Fruit fly (Drosophila melanogaster): ENCODE results near the gene CG12268.

The CG12268 gene

dm6 chr3R:23941643-23942424 lies 6.4 kb downstream of the CG12268 start (continued):
- TF ChIP-seq HHEX (GFP tag; optimal IDR thresholded peaks at IDR 0.05): peak; percentile 35
- peak; percentile 32; the same call in 1 of the 2 replicates for TF ChIP-seq CG3847 (GFP tag; IDR thresholded peaks at IDR 0.05)
- no peak for TF ChIP-seq Lpt (GFP tag; optimal IDR thresholded peaks at IDR 0.05)
- TF ChIP-seq Ssrp (tag; optimal IDR thresholded peaks at IDR 0.05): peak; percentile 16
- TF ChIP-seq dm (GFP tag; optimal IDR thresholded peaks at IDR 0.05): peak; percentile 7
- TF ChIP-seq chinmo (GFP tag; IDR thresholded peaks at IDR 0.05; ENCODE audit: partially characterized antibody): 0 out of 4 replicates have a peak, but pooled peaks have one; percentile 45
- 0 out of 2 replicates have a peak, but pooled peaks have one; percentile 28 for TF ChIP-seq CG10321 (GFP tag; IDR thresholded peaks at IDR 0.05)
- no peak for TF ChIP-seq pfk (GFP tag; optimal IDR thresholded peaks at IDR 0.05)
- no peak for TF ChIP-seq CG2116 (GFP tag; optimal IDR thresholded peaks at IDR 0.05)
- peak; percentile 50; the same call in 1 of the 2 replicates for TF ChIP-seq Xrp1 (GFP tag; IDR thresholded peaks at IDR 0.05)
- TF ChIP-seq ttk (GFP tag; IDR thresholded peaks at IDR 0.05): peak; percentile 40; the same call in 1 of the 2 replicates
- TF ChIP-seq peb (GFP tag; IDR thresholded peaks at IDR 0.05): no peak
- TF ChIP-seq nau (GFP tag; optimal IDR thresholded peaks at IDR 0.05): peak; percentile 7
- no peak for TF ChIP-seq Ets65A (GFP tag)
- TF ChIP-seq Adf1 (GFP tag; IDR thresholded peaks at IDR 0.05): peak; percentile 26; the same call in 1 of the 2 replicates
- peak; percentile 41 for TF ChIP-seq Dip3 (GFP tag; optimal IDR thresholded peaks at IDR 0.05)
- TF ChIP-seq Blimp-1 (GFP tag; optimal IDR thresholded peaks at IDR 0.05): peak; percentile 27
- TF ChIP-seq CG11696 (GFP tag; IDR thresholded peaks at IDR 0.05): no peak
- peak; percentile 42; the same call in 1 of the 2 replicates for TF ChIP-seq wor (GFP tag; IDR thresholded peaks at IDR 0.05)
- peak; percentile 10 for TF ChIP-seq crc (GFP tag; optimal IDR thresholded peaks at IDR 0.05)
- no peak for TF ChIP-seq CG6791 (GFP tag; IDR thresholded peaks at IDR 0.05; ENCODE audit: partially characterized antibody)
- TF ChIP-seq CG11695 (GFP tag; IDR thresholded peaks at IDR 0.05): peak; percentile 37; the same call in 1 of the 3 replicates
- peak; percentile 7 for TF ChIP-seq Mad (GFP tag; optimal IDR thresholded peaks at IDR 0.05)
- TF ChIP-seq CHES-1-like (GFP tag; optimal IDR thresholded peaks at IDR 0.05): peak; percentile 44
- TF ChIP-seq lola (GFP tag; optimal IDR thresholded peaks at IDR 0.05): no peak
- no peak for TF ChIP-seq Jarid2 (GFP tag; optimal IDR thresholded peaks at IDR 0.05)
- TF ChIP-seq grn (GFP tag; optimal IDR thresholded peaks at IDR 0.05): no peak
- TF ChIP-seq Myb (GFP tag; optimal IDR thresholded peaks at IDR 0.05): peak; percentile 23
- 0 out of 2 replicates have a peak, but pooled peaks have one; percentile 14 for TF ChIP-seq crol (GFP tag; IDR thresholded peaks at IDR 0.05)
- TF ChIP-seq D19B (GFP tag; optimal IDR thresholded peaks at IDR 0.05): peak; percentile 20
- TF ChIP-seq CG6175 (GFP tag; IDR thresholded peaks at IDR 0.05): 0 out of 3 replicates have a peak, but pooled peaks have one; percentile 22
- peak; percentile 1 for TF ChIP-seq Bteb2 (GFP tag; optimal IDR thresholded peaks at IDR 0.05)
- TF ChIP-seq corto (GFP tag; optimal IDR thresholded peaks at IDR 0.05): no peak
- TF ChIP-seq ranshi (GFP tag; IDR thresholded peaks at IDR 0.05): peak; percentile 57
- peak; percentile 44 for TF ChIP-seq sqz (GFP tag; optimal IDR thresholded peaks at IDR 0.05)
- TF ChIP-seq CG15514 (GFP tag; optimal IDR thresholded peaks at IDR 0.05): peak; percentile 11
- TF ChIP-seq CG17359 (tag; optimal IDR thresholded peaks at IDR 0.05): peak; percentile 43
- TF ChIP-seq CG2712 (tag; optimal IDR thresholded peaks at IDR 0.05): peak; percentile 18
- no peak for TF ChIP-seq Stat92E (GFP tag; optimal IDR thresholded peaks at IDR 0.05)
- peak; percentile 15 for TF ChIP-seq grau (tag; optimal IDR thresholded peaks at IDR 0.05)
- TF ChIP-seq Sox102F (GFP tag; optimal IDR thresholded peaks at IDR 0.05): peak; percentile 50
- peak; percentile 1 for TF ChIP-seq Chrac-16 (GFP tag; optimal IDR thresholded peaks at IDR 0.05)
- TF ChIP-seq Drgx (GFP tag; IDR thresholded peaks at IDR 0.05): peak; percentile 58
- peak; percentile 50 for TF ChIP-seq Aef1 (GFP tag; IDR thresholded peaks at IDR 0.05)
- peak; percentile 48; the same call in 1 of the 3 replicates for TF ChIP-seq dysf (GFP tag; IDR thresholded peaks at IDR 0.05)
- no peak for TF ChIP-seq kah (GFP tag; optimal IDR thresholded peaks at IDR 0.05)
- TF ChIP-seq CG3407 (GFP tag; optimal IDR thresholded peaks at IDR 0.05): no peak
- peak; percentile 18 for TF ChIP-seq CG6765 (GFP tag; optimal IDR thresholded peaks at IDR 0.05)

Data from whole organism, embryonic.